Worm (Caenorhabditis elegans) whole organism, young adult: Measurements from ENCODE around the gene fbxb-117.

ENCODE experiments used
- D2030.7 ChIP-seq: fragments of 200-800 bp; sonication (Bioruptor generic); IDR thresholded peaks from 2 replicates; pipeline ENCODE4 v1.3.6; 2022; ENCODE audit warnings: missing genetic modification reagents, missing genetic modification characterization, missing compliant biosample characterization
- ama-1 ChIP-seq, 3 experiments: fragments of 150-350 bp in 1 of 3; sonication (generic microtip) in 2 of 3; optimal IDR thresholded peaks; 2 replicates each; lab custom pipeline; 2014 to 2018; ENCODE audit warnings: missing biosample characterization in 2 of 3, missing genetic modification characterization in 2 of 3, missing genetic modification reagents in 2 of 3
- him-1 ChIP-seq: sonication (generic microtip); optimal IDR thresholded peaks from 2 replicates; lab custom pipeline; 2016; ENCODE audit warnings: missing genotype, missing genetic modification reagents, missing genetic modification characterization, missing compliant biosample characterization
- hmg-20 ChIP-seq: fragments of 200-800 bp; sonication (Bioruptor generic); IDR thresholded peaks from 2 replicates; pipeline ENCODE4 v1.3.6; 2022; ENCODE audit warnings: missing genetic modification reagents, missing genetic modification characterization, missing compliant biosample characterization
- lin-26 ChIP-seq: fragments of 200-800 bp; sonication (Bioruptor generic); IDR thresholded peaks from 2 replicates; pipeline ENCODE4 v1.3.6; 2022; ENCODE audit warnings: missing genetic modification reagents, missing genetic modification characterization, missing compliant biosample characterization
- lin-54 ChIP-seq: fragments of 200-800 bp; sonication (Bioruptor generic); optimal IDR thresholded peaks from 2 replicates; lab custom pipeline; 2018; ENCODE audit warnings: mild to moderate bottlenecking, missing genetic modification characterization, missing compliant biosample characterization
- nfya-1 ChIP-seq: sonication (generic microtip); optimal IDR thresholded peaks from 2 replicates; lab custom pipeline; 2017; ENCODE audit warnings: antibody characterized with exemption, missing compliant biosample characterization, missing genetic modification characterization, borderline replicate concordance; ENCODE audit not compliant: insufficient read depth
- snpc-1.1 ChIP-seq: sonication (generic microtip); optimal IDR thresholded peaks from 2 replicates; lab custom pipeline; 2017; ENCODE audit warnings: missing genetic modification characterization, mild to moderate bottlenecking, missing compliant biosample characterization, antibody characterized with exemption, moderate library complexity, missing genotype, missing genetic modification reagents; ENCODE audit not compliant: insufficient read depth
- somi-1 ChIP-seq: fragments of 200-800 bp; sonication (Bioruptor generic); optimal IDR thresholded peaks from 2 replicates; lab custom pipeline; 2018; ENCODE audit warnings: mild to moderate bottlenecking, missing genetic modification characterization, missing compliant biosample characterization
- ztf-25 ChIP-seq: fragments of 200-800 bp; sonication (Bioruptor generic); IDR thresholded peaks from 2 replicates; pipeline ENCODE4 v1.3.6; 2022; ENCODE audit warnings: missing genetic modification reagents, missing genetic modification characterization, missing compliant biosample characterization

DNA sequence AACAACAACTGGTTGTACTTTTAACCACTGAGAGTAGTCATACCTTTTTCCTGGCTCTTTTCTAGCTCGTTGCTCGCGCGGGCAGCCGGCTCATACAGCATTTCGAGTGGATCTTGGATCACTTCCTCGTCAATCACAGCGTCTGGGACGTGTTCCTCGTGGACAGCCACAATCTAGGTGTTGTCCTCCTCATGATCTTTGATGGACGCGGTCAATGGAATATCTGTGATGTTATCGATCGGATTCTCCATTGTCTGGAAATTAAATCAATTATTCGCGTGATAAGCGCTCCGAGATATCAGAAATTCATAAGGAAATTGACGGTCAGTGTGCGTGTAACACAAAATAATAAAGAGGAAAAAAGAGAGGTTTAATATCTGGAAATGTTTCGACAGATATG, 2.5 kb upstream of the fbxb-117 start, which contains the start of gene F21D9.8:
- no peak for TF ChIP-seq ztf-25 (GFP tag; lab: Robert Waterston, UW)
- TF ChIP-seq lin-54 (GFP tag; lab: Kevin White, UChicago), result no peak
- TF ChIP-seq snpc-1.1 (tag; lab: Kevin White, UChicago), result no peak
- TF ChIP-seq D2030.7, result no peak
- TF ChIP-seq somi-1 (GFP tag; lab: Kevin White, UChicago), result no peak
- TF ChIP-seq ama-1 (optimal IDR thresholded peaks at IDR 0.05; lab: Kevin White, UChicago), result no peak
- no peak for TF ChIP-seq ama-1 (GFP tag; optimal IDR thresholded peaks at IDR 0.05; lab: Kevin White, UChicago)
- TF ChIP-seq hmg-20 (GFP tag; lab: Robert Waterston, UW), result no peak
- TF ChIP-seq nfya-1, result no peak
- TF ChIP-seq him-1 (tag; lab: Kevin White, UChicago), result no peak
- no peak for TF ChIP-seq lin-26 (GFP tag; lab: Robert Waterston, UW)
